Worm (Caenorhabditis elegans) whole organism, L4 larva: ENCODE measurements around the gene C25A8.5.
A peak's percentile ranks its signal among the peaks of the same experiment; 100 is the strongest.

Experiments
- F26F4.8 ChIP-seq: fragments of 200-800 bp; sonication (Bioruptor generic); conservative IDR thresholded peaks from 2 replicates; pipeline ENCODE4 v1.3.6; 2022; ENCODE audit warnings: missing genetic modification characterization, missing compliant biosample characterization
- Y48G9A.11 ChIP-seq: fragments of 200-800 bp; sonication (Bioruptor generic); IDR thresholded peaks from 2 replicates; pipeline ENCODE4 v1.3.6; 2022; ENCODE audit warnings: missing genetic modification reagents, missing genetic modification characterization, missing compliant biosample characterization
- aha-1 ChIP-seq: fragments of 150-350 bp; peaks from one replicate; lab custom pipeline; 2014; ENCODE audit warnings: missing biosample characterization, missing genetic modification characterization
- ceh-32 ChIP-seq: sonication (generic microtip); optimal IDR thresholded peaks from 2 replicates; lab custom pipeline; 2016; ENCODE audit warnings: mild to moderate bottlenecking, missing genetic modification characterization, missing compliant biosample characterization; ENCODE audit not compliant: poor library complexity
- cey-2 ChIP-seq: sonication (generic microtip); optimal IDR thresholded peaks from 3 replicates; lab custom pipeline; 2017; ENCODE audit warnings: missing genetic modification characterization, mild to moderate bottlenecking, missing compliant biosample characterization, antibody characterized with exemption, borderline replicate concordance; ENCODE audit not compliant: insufficient read depth
- daf-16 ChIP-seq, 3 experiments: sonication (generic microtip); optimal IDR thresholded peaks; 2 replicates each; lab custom pipeline; 2016 to 2017; ENCODE audit warnings: missing genetic modification characterization in 3 of 3, missing genetic modification reagents in 3 of 3, mild to moderate bottlenecking in 2 of 3, missing compliant biosample characterization in 2 of 3, missing biosample characterization in 1 of 3, moderate library complexity in 1 of 3
- daf-19 ChIP-seq: fragments of 200-800 bp; sonication (Bioruptor generic); conservative IDR thresholded peaks from 2 replicates; pipeline ENCODE4 v1.3.6; 2022; ENCODE audit warnings: missing genetic modification characterization, missing compliant biosample characterization
- dmd-6 ChIP-seq: fragments of 200-800 bp; sonication (Bioruptor generic); IDR thresholded peaks from 2 replicates; pipeline ENCODE4 v1.3.6; 2022; ENCODE audit warnings: missing genetic modification reagents, missing genetic modification characterization, missing compliant biosample characterization
- dpl-1 ChIP-seq: fragments of 150-350 bp; optimal IDR thresholded peaks from 2 replicates; lab custom pipeline; 2014; ENCODE audit warnings: missing biosample characterization, missing genetic modification reagents, missing genetic modification characterization
- dve-1 ChIP-seq: sonication (generic microtip); optimal IDR thresholded peaks from 2 replicates; lab custom pipeline; 2017; ENCODE audit warnings: antibody characterized with exemption, mild to moderate bottlenecking, missing genetic modification characterization, missing compliant biosample characterization; ENCODE audit not compliant: insufficient read depth
- egl-27 ChIP-seq: sonication (generic microtip); optimal IDR thresholded peaks from 3 replicates; lab custom pipeline; 2017; ENCODE audit warnings: missing biosample characterization, missing genetic modification reagents, missing genetic modification characterization
- fos-1 ChIP-seq: fragments of 150-350 bp; optimal IDR thresholded peaks from 2 replicates; lab custom pipeline; 2014; ENCODE audit warnings: missing biosample characterization, missing genetic modification characterization
- gei-8 ChIP-seq: fragments of 200-800 bp; sonication (Bioruptor generic); optimal IDR thresholded peaks from 2 replicates; lab custom pipeline; 2018; ENCODE audit warnings: mild to moderate bottlenecking, missing genetic modification characterization, missing compliant biosample characterization
- hlh-11 ChIP-seq: fragments of 200-800 bp; sonication (Bioruptor generic); optimal IDR thresholded peaks from 2 replicates; lab custom pipeline; 2018; ENCODE audit warnings: mild to moderate bottlenecking, missing genetic modification characterization, missing compliant biosample characterization
- hlh-30 ChIP-seq: sonication (generic microtip); optimal IDR thresholded peaks from 2 replicates; lab custom pipeline; 2017; ENCODE audit warnings: antibody characterized with exemption, mild to moderate bottlenecking, missing genetic modification characterization, missing compliant biosample characterization; ENCODE audit not compliant: insufficient read depth
- hmg-1.1 ChIP-seq: fragments of 200-800 bp; sonication (Bioruptor generic); IDR thresholded peaks from 2 replicates; pipeline ENCODE4 v1.3.6; 2022; ENCODE audit warnings: missing genetic modification reagents, missing genetic modification characterization, missing compliant biosample characterization
- mdt-29 ChIP-seq: fragments of 200-800 bp; sonication (Bioruptor generic); IDR thresholded peaks from 2 replicates; pipeline ENCODE4 v1.3.6; 2022; ENCODE audit warnings: missing genetic modification reagents, missing genetic modification characterization, missing compliant biosample characterization
- mxl-2 ChIP-seq: fragments of 200-800 bp; sonication (Bioruptor generic); conservative IDR thresholded peaks from 2 replicates; pipeline ENCODE4 v1.3.6; 2022; ENCODE audit warnings: missing genetic modification reagents, missing genetic modification characterization, missing compliant biosample characterization
- nhr-111 ChIP-seq: fragments of 200-800 bp; sonication (Bioruptor generic); optimal IDR thresholded peaks from 2 replicates; lab custom pipeline; 2018; ENCODE audit warnings: mild to moderate bottlenecking, missing genetic modification characterization, missing compliant biosample characterization
- nhr-25 ChIP-seq: sonication (generic microtip); optimal IDR thresholded peaks from 2 replicates; lab custom pipeline; 2017; ENCODE audit warnings: missing genetic modification characterization, mild to moderate bottlenecking, missing compliant biosample characterization, antibody characterized with exemption, moderate library complexity, borderline replicate concordance; ENCODE audit not compliant: insufficient read depth
- nhr-28 ChIP-seq: fragments of 150-350 bp; optimal IDR thresholded peaks from 2 replicates; lab custom pipeline; 2014; ENCODE audit warnings: missing biosample characterization, missing genetic modification characterization
- nhr-42 ChIP-seq: fragments of 200-800 bp; sonication (Bioruptor generic); IDR thresholded peaks from 2 replicates; pipeline ENCODE4 v1.3.6; 2022; ENCODE audit warnings: missing genetic modification characterization, missing compliant biosample characterization
- nhr-48 ChIP-seq: sonication (generic microtip); optimal IDR thresholded peaks from 2 replicates; lab custom pipeline; 2016; ENCODE audit warnings: mild to moderate bottlenecking, missing genetic modification characterization, missing compliant biosample characterization
- nhr-6 ChIP-seq: fragments of 150-350 bp; optimal IDR thresholded peaks from 2 replicates; lab custom pipeline; 2014; ENCODE audit warnings: missing biosample characterization, missing genetic modification characterization
- nhr-77 ChIP-seq: fragments of 150-350 bp; optimal IDR thresholded peaks from 2 replicates; lab custom pipeline; 2014; ENCODE audit warnings: missing biosample characterization, missing genetic modification characterization
- saeg-2 ChIP-seq: fragments of 200-800 bp; sonication (Bioruptor generic); IDR thresholded peaks from 2 replicates; pipeline ENCODE4 v1.3.6; 2022; ENCODE audit warnings: missing genetic modification reagents, missing genetic modification characterization, missing compliant biosample characterization
- unc-39 ChIP-seq: sonication (generic microtip); optimal IDR thresholded peaks from 2 replicates; lab custom pipeline; 2017; ENCODE audit warnings: missing biosample characterization, missing genetic modification characterization
- unc-62 ChIP-seq, 3 experiments: fragments of 150-350 bp in 1 of 3; sonication (generic microtip); optimal IDR thresholded peaks in 2 of 3; peaks in 1 of 3; 1 replicate in 1 of 3; 2 replicates in 2 of 3; lab custom pipeline; 2014 to 2017; ENCODE audit warnings: missing biosample characterization in 3 of 3, missing genetic modification characterization in 3 of 3, missing genetic modification reagents in 3 of 3, missing genotype in 1 of 3
- vab-7 ChIP-seq: fragments of 200-800 bp; sonication (Bioruptor generic); IDR thresholded peaks from 2 replicates; pipeline ENCODE4 v1.3.6; 2022; ENCODE audit warnings: missing genetic modification reagents, missing genetic modification characterization, missing compliant biosample characterization
- zfp-2 ChIP-seq: sonication (generic microtip); optimal IDR thresholded peaks from 2 replicates; lab custom pipeline; 2016; ENCODE audit warnings: mild to moderate bottlenecking, missing genetic modification characterization, missing compliant biosample characterization
- zfp-3 ChIP-seq: fragments of 200-800 bp; sonication (Bioruptor generic); conservative IDR thresholded peaks from 2 replicates; pipeline ENCODE4 v1.3.6; 2022; ENCODE audit warnings: missing genetic modification reagents, missing genetic modification characterization, missing compliant biosample characterization
- zip-11 ChIP-seq: fragments of 200-800 bp; sonication (Bioruptor generic); IDR thresholded peaks from 2 replicates; pipeline ENCODE4 v1.3.6; 2022; ENCODE audit warnings: missing genetic modification characterization, missing compliant biosample characterization
- ztf-11 ChIP-seq: fragments of 150-350 bp; optimal IDR thresholded peaks from 2 replicates; lab custom pipeline; 2014; ENCODE audit warnings: missing biosample characterization, missing genetic modification characterization
- ztf-7 ChIP-seq: fragments of 150-350 bp; optimal IDR thresholded peaks from 2 replicates; lab custom pipeline; 2014; ENCODE audit warnings: missing biosample characterization, missing genetic modification characterization

Gene C25A8.5

ce11 chrIV:7047762-7048178 is 48.5 kb downstream of the C25A8.5 start (continued):
- TF ChIP-seq F26F4.8 (GFP tag; lab: Robert Waterston, UW) (no peak), nhr-25 (tag; lab: Kevin White, UChicago) (peak; percentile 63), mdt-29 (GFP tag; lab: Robert Waterston, UW) (0 out of 2 replicates have a peak, but pooled peaks have one; percentile 23), Y48G9A.11 (GFP tag; lab: Robert Waterston, UW) (no peak), zip-11 (GFP tag; lab: Robert Waterston, UW) (no peak), mxl-2 (GFP tag; lab: Robert Waterston, UW) (peak; percentile 95), hmg-1.1 (GFP tag; lab: Robert Waterston, UW) (peak; percentile 35; the same call in 1 of the 2 replicates), saeg-2 (GFP tag; lab: Robert Waterston, UW) (0 out of 2 replicates have a peak, but pooled peaks have one; percentile 45), zfp-2 (tag; lab: Kevin White, UChicago) (no peak)

DNA sequence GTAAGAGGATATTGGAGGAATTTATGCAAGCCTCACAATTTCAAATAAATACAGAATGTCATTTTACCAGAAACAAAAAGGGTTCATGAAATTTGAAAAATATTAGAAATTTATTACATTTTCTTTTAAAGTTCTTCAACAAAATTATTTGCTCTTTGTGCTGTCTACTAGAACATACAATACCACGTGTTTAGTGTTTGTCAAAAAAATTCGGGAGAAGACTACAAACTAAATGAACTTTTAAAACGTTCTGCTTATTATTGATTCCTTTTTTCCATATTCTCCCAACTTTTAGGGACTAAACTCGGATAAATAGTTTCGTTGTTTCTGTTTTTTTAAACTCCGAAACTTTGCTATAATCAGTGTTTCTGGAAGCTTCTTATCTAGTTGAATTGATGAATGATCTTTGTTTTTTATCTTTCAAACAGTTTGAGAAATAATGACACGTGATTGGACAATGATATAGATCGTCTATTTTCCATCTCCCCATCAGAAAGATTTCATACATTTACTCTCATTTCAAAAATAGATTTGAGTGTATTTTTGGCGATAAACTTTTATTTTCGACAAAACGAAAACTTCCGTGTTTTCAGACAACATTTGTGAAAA is 49.4 kb downstream of the C25A8.5 start:
- TF ChIP-seq zfp-3 (GFP tag; lab: Robert Waterston, UW) = 0 out of 2 replicates have a peak, but pooled peaks have one; percentile 20
- peak; percentile 54 for TF ChIP-seq aha-1 (tag; lab: Kevin White, UChicago)
- TF ChIP-seq nhr-111 (GFP tag; lab: Kevin White, UChicago) = no peak
- no peak for TF ChIP-seq zip-11 (GFP tag; lab: Robert Waterston, UW)
- TF ChIP-seq gei-8 (GFP tag; lab: Kevin White, UChicago) = no peak
- peak; percentile 30 for TF ChIP-seq nhr-77 (tag; lab: Kevin White, UChicago)
- peak; percentile 25 for TF ChIP-seq nhr-28 (tag; lab: Kevin White, UChicago)
- TF ChIP-seq nhr-42 = no peak
- no peak for TF ChIP-seq cey-2 (tag; lab: Kevin White, UChicago)
- no peak for TF ChIP-seq egl-27 (tag; lab: Kevin White, UChicago)
- TF ChIP-seq nhr-48 (tag; lab: Kevin White, UChicago) = peak; percentile 15
- TF ChIP-seq hlh-30 (tag; lab: Kevin White, UChicago) = peak; percentile 34
- no peak for TF ChIP-seq Y48G9A.11 (GFP tag; lab: Robert Waterston, UW)
- TF ChIP-seq ztf-11 (tag; lab: Kevin White, UChicago) = no peak
- TF ChIP-seq daf-16 (GFP tag; optimal IDR thresholded peaks at IDR 0.05; lab: Kevin White, UChicago) = no peak
- peak; percentile 71 for TF ChIP-seq daf-16 (tag; optimal IDR thresholded peaks at IDR 0.05; lab: Kevin White, UChicago)
- TF ChIP-seq ceh-32 = no peak
- no peak for TF ChIP-seq fos-1 (tag; lab: Kevin White, UChicago)
- TF ChIP-seq nhr-6 (tag; lab: Kevin White, UChicago) = no peak
- TF ChIP-seq hlh-11 (tag; lab: Kevin White, UChicago) = peak; percentile 66
- TF ChIP-seq dmd-6 (GFP tag; lab: Robert Waterston, UW) = peak; percentile 49
- no peak for TF ChIP-seq daf-19 (GFP tag; lab: Robert Waterston, UW)
- no peak for TF ChIP-seq ztf-7
- no peak for TF ChIP-seq unc-39 (tag; lab: Kevin White, UChicago)
- TF ChIP-seq vab-7 (GFP tag; lab: Robert Waterston, UW) = no peak
- TF ChIP-seq dve-1 (tag; lab: Kevin White, UChicago) = peak; percentile 87
- no peak for TF ChIP-seq dpl-1 (GFP tag; lab: Kevin White, UChicago)
- TF ChIP-seq unc-62 (GFP tag; optimal IDR thresholded peaks at IDR 0.05 in 1 of 2; lab: Kevin White, UChicago) = peak in 1 of 2 experiments; percentile 33
- TF ChIP-seq unc-62 (tag; optimal IDR thresholded peaks at IDR 0.05; lab: Kevin White, UChicago) = no peak
- TF ChIP-seq mdt-29 (GFP tag; lab: Robert Waterston, UW) = peak; percentile 71; the same call in 1 of the 2 replicates
